Worm (Caenorhabditis elegans) whole organism, L3 larva: ENCODE measurements around the gene srz-11.

Source experiments
- R02D3.7 ChIP-seq: fragments of 150-350 bp; optimal IDR thresholded peaks from 2 replicates; lab custom pipeline; 2014; ENCODE audit warnings: missing biosample characterization, missing genetic modification characterization
- ZK546.5 ChIP-seq: sonication (generic microtip); optimal IDR thresholded peaks from 2 replicates; lab custom pipeline; 2017; ENCODE audit warnings: missing biosample characterization, missing genetic modification characterization
- aly-2 ChIP-seq: fragments of 150-350 bp; optimal IDR thresholded peaks from 2 replicates; lab custom pipeline; 2014; ENCODE audit warnings: missing biosample characterization, missing genetic modification characterization
- ama-1 ChIP-seq: fragments of 150-350 bp; optimal IDR thresholded peaks from 2 replicates; lab custom pipeline; 2018
- ceh-16 ChIP-seq: sonication (generic microtip); optimal IDR thresholded peaks from 2 replicates; lab custom pipeline; 2017; ENCODE audit warnings: missing biosample characterization, missing genetic modification characterization
- ceh-28 ChIP-seq: fragments of 150-350 bp; optimal IDR thresholded peaks from 2 replicates; lab custom pipeline; 2014; ENCODE audit warnings: missing biosample characterization, missing genetic modification reagents, missing genetic modification characterization
- ceh-82 ChIP-seq: fragments of 150-350 bp; optimal IDR thresholded peaks from 2 replicates; lab custom pipeline; 2014; ENCODE audit warnings: missing biosample characterization, missing genetic modification characterization
- ceh-9 ChIP-seq: sonication (generic microtip); optimal IDR thresholded peaks from 2 replicates; lab custom pipeline; 2018; ENCODE audit warnings: missing biosample characterization, missing genetic modification characterization
- daf-12 ChIP-seq: fragments of 150-350 bp; optimal IDR thresholded peaks from 2 replicates; lab custom pipeline; 2014; ENCODE audit warnings: missing biosample characterization, missing genetic modification reagents, missing genetic modification characterization
- egl-27 ChIP-seq: sonication (generic microtip); optimal IDR thresholded peaks from 4 replicates; lab custom pipeline; 2017; ENCODE audit warnings: missing biosample characterization, missing genetic modification reagents, missing genetic modification characterization
- egl-5 ChIP-seq: fragments of 150-350 bp; optimal IDR thresholded peaks from 2 replicates; lab custom pipeline; 2017; ENCODE audit warnings: missing biosample characterization, missing genetic modification reagents, missing genetic modification characterization, inconsistent platforms
- elt-1 ChIP-seq: fragments of 150-350 bp; optimal IDR thresholded peaks from 2 replicates; lab custom pipeline; 2014; ENCODE audit warnings: missing biosample characterization, missing genetic modification characterization
- elt-2 ChIP-seq: sonication (generic microtip); optimal IDR thresholded peaks from 2 replicates; lab custom pipeline; 2016; ENCODE audit warnings: missing genetic modification reagents, mild to moderate bottlenecking, missing genetic modification characterization, missing compliant biosample characterization
- elt-3 ChIP-seq, 3 experiments: fragments of 150-350 bp in 1 of 3; sonication (generic microtip) in 2 of 3; optimal IDR thresholded peaks; 2 replicates in 2 of 3; 4 replicates in 1 of 3; lab custom pipeline; 2014 to 2017; ENCODE audit warnings: missing biosample characterization in 3 of 3, missing genetic modification characterization in 3 of 3
- eor-1 ChIP-seq, 2 experiments: fragments of 150-350 bp; optimal IDR thresholded peaks; 2 replicates each; lab custom pipeline; 2014 to 2018; ENCODE audit warnings: missing biosample characterization in 2 of 2, missing genetic modification characterization in 2 of 2
- fkh-10 ChIP-seq: sonication (generic microtip); optimal IDR thresholded peaks from 2 replicates; lab custom pipeline; 2017; ENCODE audit warnings: missing biosample characterization, missing genetic modification reagents, missing genetic modification characterization
- fkh-2 ChIP-seq: fragments of 150-350 bp; optimal IDR thresholded peaks from 2 replicates; lab custom pipeline; 2014; ENCODE audit warnings: missing biosample characterization, missing genetic modification reagents, missing genetic modification characterization
- fos-1 ChIP-seq: fragments of 150-350 bp; optimal IDR thresholded peaks from 2 replicates; lab custom pipeline; 2014; ENCODE audit warnings: missing biosample characterization, missing genetic modification characterization
- hmg-11 ChIP-seq: sonication (generic microtip); optimal IDR thresholded peaks from 2 replicates; lab custom pipeline; 2016; ENCODE audit warnings: missing genetic modification characterization, missing compliant biosample characterization
- jun-1 ChIP-seq: fragments of 150-350 bp; optimal IDR thresholded peaks from 2 replicates; lab custom pipeline; 2014; ENCODE audit warnings: missing biosample characterization, missing genetic modification reagents, missing genetic modification characterization
- lin-15B ChIP-seq: fragments of 150-350 bp; optimal IDR thresholded peaks from 2 replicates; lab custom pipeline; 2014; ENCODE audit warnings: missing biosample characterization, missing genetic modification characterization
- lin-39 ChIP-seq: fragments of 150-350 bp; optimal IDR thresholded peaks from 2 replicates; lab custom pipeline; 2018; ENCODE audit warnings: missing biosample characterization, missing genetic modification reagents, missing genetic modification characterization
- lsy-12 ChIP-seq: sonication (generic microtip); optimal IDR thresholded peaks from 2 replicates; lab custom pipeline; 2016; ENCODE audit warnings: mild to moderate bottlenecking, missing genetic modification characterization, missing compliant biosample characterization
- mdl-1 ChIP-seq: fragments of 150-350 bp; optimal IDR thresholded peaks from 2 replicates; lab custom pipeline; 2014; ENCODE audit warnings: missing biosample characterization, missing genetic modification characterization
- mml-1 ChIP-seq: fragments of 150-350 bp; sonication (generic microtip); optimal IDR thresholded peaks from 3 replicates; lab custom pipeline; 2014; ENCODE audit warnings: missing biosample characterization, missing genetic modification characterization
- nfya-1 ChIP-seq: sonication (generic microtip); optimal IDR thresholded peaks from 2 replicates; lab custom pipeline; 2017; ENCODE audit warnings: missing genetic modification characterization, mild to moderate bottlenecking, missing compliant biosample characterization, antibody characterized with exemption, moderate library complexity; ENCODE audit not compliant: insufficient read depth
- nhr-11 ChIP-seq: fragments of 150-350 bp; optimal IDR thresholded peaks from 2 replicates; lab custom pipeline; 2014; ENCODE audit warnings: missing biosample characterization, missing genetic modification characterization
- nhr-12 ChIP-seq: fragments of 150-350 bp; optimal IDR thresholded peaks from 2 replicates; lab custom pipeline; 2014; ENCODE audit warnings: missing biosample characterization, missing genetic modification characterization
- nhr-23 ChIP-seq: fragments of 150-350 bp; optimal IDR thresholded peaks from 2 replicates; lab custom pipeline; 2014; ENCODE audit warnings: missing biosample characterization, missing genetic modification reagents, missing genetic modification characterization
- nhr-237 ChIP-seq: fragments of 150-350 bp; optimal IDR thresholded peaks from 2 replicates; lab custom pipeline; 2014; ENCODE audit warnings: missing biosample characterization, missing genetic modification characterization
- nhr-25 ChIP-seq: sonication (generic microtip); optimal IDR thresholded peaks from 2 replicates; lab custom pipeline; 2017; ENCODE audit warnings: missing biosample characterization, missing genetic modification characterization
- nhr-28 ChIP-seq: fragments of 150-350 bp; optimal IDR thresholded peaks from 2 replicates; lab custom pipeline; 2014; ENCODE audit warnings: missing biosample characterization, missing genetic modification characterization
- nhr-43 ChIP-seq: sonication (generic microtip); optimal IDR thresholded peaks from 2 replicates; lab custom pipeline; 2016; ENCODE audit warnings: mild to moderate bottlenecking, missing genetic modification characterization, missing compliant biosample characterization; ENCODE audit not compliant: poor library complexity, severe bottlenecking
- nhr-67 ChIP-seq: fragments of 150-350 bp; optimal IDR thresholded peaks from 2 replicates; lab custom pipeline; 2014; ENCODE audit warnings: missing biosample characterization, missing genetic modification characterization
- nhr-76 ChIP-seq: fragments of 150-350 bp; sonication (generic microtip); optimal IDR thresholded peaks from 5 replicates; lab custom pipeline; 2014; ENCODE audit warnings: missing biosample characterization, missing genetic modification characterization
- nhr-77 ChIP-seq: fragments of 150-350 bp; optimal IDR thresholded peaks from 2 replicates; lab custom pipeline; 2014; ENCODE audit warnings: missing biosample characterization, missing genetic modification characterization
- pha-4 ChIP-seq: fragments of 150-350 bp; optimal IDR thresholded peaks from 2 replicates; lab custom pipeline; 2014; ENCODE audit warnings: missing biosample characterization, missing genetic modification reagents, missing genetic modification characterization
- pqm-1 ChIP-seq: fragments of 150-350 bp; optimal IDR thresholded peaks from 2 replicates; lab custom pipeline; 2017; ENCODE audit warnings: missing biosample characterization, missing genetic modification characterization, inconsistent platforms
- sea-2 ChIP-seq: fragments of 150-350 bp; sonication (generic microtip); optimal IDR thresholded peaks from 4 replicates; lab custom pipeline; 2014; ENCODE audit warnings: missing biosample characterization, missing genetic modification reagents, missing genetic modification characterization
- skn-1 ChIP-seq: fragments of 150-350 bp; optimal IDR thresholded peaks from 2 replicates; lab custom pipeline; 2014; ENCODE audit warnings: missing biosample characterization, missing genetic modification characterization
- snpc-4 ChIP-seq: fragments of 150-350 bp; optimal IDR thresholded peaks from 2 replicates; lab custom pipeline; 2014; ENCODE audit warnings: missing biosample characterization, missing genetic modification characterization
- tbx-2 ChIP-seq: sonication (generic microtip); optimal IDR thresholded peaks from 2 replicates; lab custom pipeline; 2016; ENCODE audit warnings: mild to moderate bottlenecking, missing genetic modification characterization, missing compliant biosample characterization
- unc-39 ChIP-seq: sonication (generic microtip); optimal IDR thresholded peaks from 4 replicates; lab custom pipeline; 2017; ENCODE audit warnings: missing biosample characterization, missing genetic modification characterization
- unc-62 ChIP-seq: fragments of 150-350 bp; sonication (generic microtip); optimal IDR thresholded peaks from 4 replicates; lab custom pipeline; 2014; ENCODE audit warnings: missing biosample characterization, missing genetic modification reagents, missing genetic modification characterization
- zag-1 ChIP-seq: fragments of 150-350 bp; optimal IDR thresholded peaks from 2 replicates; lab custom pipeline; 2014; ENCODE audit warnings: missing biosample characterization, missing genetic modification characterization
- ztf-11 ChIP-seq: fragments of 150-350 bp; optimal IDR thresholded peaks from 2 replicates; lab custom pipeline; 2014; ENCODE audit warnings: missing biosample characterization, missing genetic modification characterization
- ztf-4 ChIP-seq: fragments of 150-350 bp; optimal IDR thresholded peaks from 2 replicates; lab custom pipeline; 2014; ENCODE audit warnings: missing biosample characterization, missing genetic modification characterization

srz-11 gene

ce11 chrV:15190903-15191302 lies 28.0 kb downstream of the srz-11 start, which contains the start of gene Y75B12B.11:
Y75B12B.11 (plus strand) TSS chrV:15191296.
- peak; percentile 45 for TF ChIP-seq aly-2 (tag; lab: Kevin White, UChicago)
- TF ChIP-seq nhr-23 (tag; lab: Kevin White, UChicago), result peak; percentile 45
- TF ChIP-seq nhr-237 (tag; lab: Kevin White, UChicago), result no peak
- peak; percentile 84 for TF ChIP-seq nhr-25 (tag; lab: Kevin White, UChicago)
- TF ChIP-seq sea-2 (GFP tag; lab: Kevin White, UChicago), result no peak
- no peak for TF ChIP-seq egl-5 (tag; lab: Kevin White, UChicago)
- TF ChIP-seq lin-39 (tag; lab: Kevin White, UChicago), result peak; percentile 76
- no peak for TF ChIP-seq ceh-9
- no peak for TF ChIP-seq mml-1 (tag; lab: Kevin White, UChicago)
- no peak for TF ChIP-seq nhr-28 (tag; lab: Kevin White, UChicago)
- no peak for TF ChIP-seq ceh-28 (tag; lab: Kevin White, UChicago)
- peak; percentile 54 for TF ChIP-seq lin-15B (tag; lab: Kevin White, UChicago)
- peak; percentile 81 for TF ChIP-seq skn-1
- no peak for TF ChIP-seq nhr-12 (tag; lab: Kevin White, UChicago)
- TF ChIP-seq unc-39 (tag; lab: Kevin White, UChicago), result no peak
- no peak for TF ChIP-seq snpc-4
- TF ChIP-seq lsy-12, result peak; percentile 87
- peak; percentile 71 for TF ChIP-seq nfya-1 (tag; lab: Kevin White, UChicago)
- TF ChIP-seq elt-1 (tag; lab: Kevin White, UChicago), result no peak
- TF ChIP-seq pha-4 (tag; lab: Kevin White, UChicago), result peak; percentile 74
- TF ChIP-seq nhr-43 (tag; lab: Kevin White, UChicago), result peak; percentile 75
- no peak for TF ChIP-seq R02D3.7 (tag; lab: Kevin White, UChicago)
- peak; percentile 40 for TF ChIP-seq jun-1
- TF ChIP-seq fos-1 (tag; lab: Kevin White, UChicago), result peak; percentile 61
- peak; percentile 42 for TF ChIP-seq pqm-1
- TF ChIP-seq nhr-77 (tag; lab: Kevin White, UChicago), result peak; percentile 34
- no peak for TF ChIP-seq zag-1 (tag; lab: Kevin White, UChicago)
- TF ChIP-seq ZK546.5, result no peak
- peak; percentile 72 for TF ChIP-seq ztf-4 (tag; lab: Kevin White, UChicago)
- TF ChIP-seq ceh-82 (tag; lab: Kevin White, UChicago), result peak; percentile 10
- TF ChIP-seq ama-1, result peak; percentile 94
- no peak for TF ChIP-seq daf-12
- TF ChIP-seq ztf-11, result no peak
- TF ChIP-seq nhr-67 (tag; lab: Kevin White, UChicago), result no peak
- TF ChIP-seq tbx-2 (tag; lab: Kevin White, UChicago), result peak; percentile 82
- no peak for TF ChIP-seq elt-3 (tag; optimal IDR thresholded peaks at IDR 0.05; lab: Kevin White, UChicago)
- no peak for TF ChIP-seq ceh-16 (tag; lab: Kevin White, UChicago)
- TF ChIP-seq hmg-11 (tag; lab: Kevin White, UChicago), result peak; percentile 76
- TF ChIP-seq nhr-11 (tag; lab: Kevin White, UChicago), result no peak
- TF ChIP-seq egl-27 (tag; lab: Kevin White, UChicago), result no peak
- no peak for TF ChIP-seq unc-62 (GFP tag; lab: Kevin White, UChicago)
- TF ChIP-seq fkh-2, result no peak
- TF ChIP-seq nhr-76 (tag; lab: Kevin White, UChicago), result no peak
- peak; percentile 69 for TF ChIP-seq elt-2 (tag; lab: Kevin White, UChicago)
- no peak for TF ChIP-seq eor-1 (tag; optimal IDR thresholded peaks at IDR 0.05; lab: Kevin White, UChicago)
- no peak for TF ChIP-seq fkh-10
- no peak for TF ChIP-seq mdl-1 (tag; lab: Kevin White, UChicago)
- TF ChIP-seq, all 47 proteins: peak for 20
